Fruit fly (Drosophila melanogaster) whole organism: ENCODE measurements around the gene CG44038.

Experiments used
- CG8478 ChIP-seq: fragments of >200 bp; optimal IDR thresholded peaks from 2 replicates; lab custom pipeline; 2018; ENCODE audit warnings: inconsistent platforms
- psq ChIP-seq: fragments of >200 bp; optimal IDR thresholded peaks from 2 replicates; lab custom pipeline; 2017
- usp ChIP-seq: fragments of >200 bp; optimal IDR thresholded peaks from 2 replicates; lab custom pipeline; 2017; ENCODE audit warnings: missing biosample characterization, missing genetic modification characterization, mixed read lengths

- TF ChIP-seq psq (lab: Kevin White, UChicago), result no peak
- TF ChIP-seq CG8478 (lab: Kevin White, UChicago), result no peak
- TF ChIP-seq usp, result no peak
These were observed 2.3 kb upstream of the CG44038 start, which contains the start of the genes CG44037 and svp for dm6 chr3R:12258437-12258836.
